Worm (Caenorhabditis elegans): ENCODE data around the gene shc-2.

- TF ChIP-seq ama-1 (optimal IDR thresholded peaks at IDR 0.05) (no peak), snpc-4 (tag; optimal IDR thresholded peaks at IDR 0.05) (no peak), ztf-11 (tag; optimal IDR thresholded peaks at IDR 0.05) (no peak), elt-3 (tag; optimal IDR thresholded peaks at IDR 0.05) (no peak), zag-1 (tag; optimal IDR thresholded peaks at IDR 0.05) (no peak), egl-27 (tag; optimal IDR thresholded peaks at IDR 0.05) (no peak), ZK546.5 (tag; optimal IDR thresholded peaks at IDR 0.05) (no peak), fkh-2 (tag; optimal IDR thresholded peaks at IDR 0.05) (no peak), nhr-76 (tag; optimal IDR thresholded peaks at IDR 0.05) (no peak)
Observed at ce11 chrII:4953289-4953688, 15.7 kb upstream of the shc-2 start, which contains the start of gene ndx-3.

Data from whole organism, L3 larva.